Worm (Caenorhabditis elegans): ENCODE results near the gene ttr-20.

ce11 chrIV:4270925-4271324 lies 24.3 kb downstream of the ttr-20 start, which contains the start of gene F36A4.2:
- TF ChIP-seq nhr-237 (tag; optimal IDR thresholded peaks at IDR 0.05) (no peak), unc-62 (GFP tag; optimal IDR thresholded peaks at IDR 0.05) (no peak), nhr-23 (tag; optimal IDR thresholded peaks at IDR 0.05) (no peak), elt-1 (tag; optimal IDR thresholded peaks at IDR 0.05) (no peak), nhr-6 (tag; optimal IDR thresholded peaks at IDR 0.05) (no peak), F13H6.1 (tag; optimal IDR thresholded peaks at IDR 0.05) (no peak)

Measured in whole organism, L2 larva.